Fruit fly (Drosophila melanogaster): Measurements from ENCODE around the gene CG10713.

Gene CG10713

DNA sequence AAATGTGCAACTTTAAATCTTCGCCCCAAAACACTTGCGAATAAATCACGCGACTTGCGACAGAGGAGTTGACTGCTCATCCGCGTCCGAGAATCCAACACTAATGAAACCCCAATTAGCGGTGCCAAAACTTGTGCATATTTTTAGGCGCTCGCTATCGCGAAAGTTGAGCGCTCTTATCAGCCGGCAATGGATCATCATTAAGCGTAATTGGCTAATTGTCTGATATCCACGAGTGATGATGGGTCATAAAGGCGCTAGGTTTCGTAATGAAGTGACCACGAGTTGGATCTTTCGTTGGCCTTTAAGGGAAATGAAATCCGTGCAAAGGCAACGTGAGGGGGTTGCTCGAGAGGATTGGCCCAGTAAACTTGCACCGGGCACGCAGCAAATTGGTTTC is 19.7 kb upstream of the CG10713 start (continued):
- TF ChIP-seq B-H2 (GFP tag; optimal IDR thresholded peaks at IDR 0.05) (peak; percentile 3), lab (GFP tag; optimal IDR thresholded peaks at IDR 0.05) (peak; percentile 19), sd (tag; optimal IDR thresholded peaks at IDR 0.05) (no peak), ind (GFP tag; optimal IDR thresholded peaks at IDR 0.05) (no peak), zfh1 (GFP tag; IDR thresholded peaks at IDR 0.05) (no peak)

DNA sequence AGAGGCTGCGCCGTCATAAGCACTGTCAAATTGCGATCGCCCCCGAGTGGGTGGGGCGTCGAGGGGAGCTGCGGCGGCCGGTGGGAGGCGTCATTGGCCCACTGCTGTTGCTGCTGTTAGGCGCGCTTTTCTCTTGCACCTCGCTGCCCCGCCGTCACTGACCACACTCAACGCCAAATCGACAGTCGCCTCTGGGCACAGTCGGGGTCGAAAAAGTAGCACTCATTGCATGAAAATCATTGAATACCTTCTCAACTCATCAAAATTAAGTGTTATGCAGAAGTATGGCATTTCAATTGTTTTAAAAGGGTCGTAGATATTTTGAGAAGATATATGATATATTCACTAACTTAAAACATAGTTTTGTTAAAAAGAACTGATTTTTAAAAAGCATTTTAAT is 17.3 kb upstream of the CG10713 start:
- no peak for TF ChIP-seq Dref (GFP tag; IDR thresholded peaks at IDR 0.05)
- no peak for TF ChIP-seq Elba2 (GFP tag; optimal IDR thresholded peaks at IDR 0.05)
- no peak for TF ChIP-seq Adf1 (GFP tag; IDR thresholded peaks at IDR 0.05)
- no peak for TF ChIP-seq CG11247 (GFP tag; IDR thresholded peaks at IDR 0.05)
- no peak for TF ChIP-seq B-H1 (GFP tag; IDR thresholded peaks at IDR 0.05)
- TF ChIP-seq ftz-f1 (GFP tag; optimal IDR thresholded peaks at IDR 0.05) = no peak
- no peak for TF ChIP-seq bigmax (GFP tag; optimal IDR thresholded peaks at IDR 0.05)
- TF ChIP-seq grau (tag; optimal IDR thresholded peaks at IDR 0.05) = no peak
- TF ChIP-seq Drgx (GFP tag; IDR thresholded peaks at IDR 0.05) = no peak; the same call in 1 of the 2 replicates
- no peak for TF ChIP-seq CG8478 (optimal IDR thresholded peaks at IDR 0.05)
- peak; percentile 49 for TF ChIP-seq Med (GFP tag)
- TF ChIP-seq CG8944 (GFP tag; optimal IDR thresholded peaks at IDR 0.05) = no peak
- TF ChIP-seq CoRest (tag; optimal IDR thresholded peaks at IDR 0.05) = no peak
- TF ChIP-seq esg (GFP tag; conservative IDR thresholded peaks at IDR 0.05) = no peak
- no peak for TF ChIP-seq row (GFP tag; IDR thresholded peaks at IDR 0.05)
- TF ChIP-seq CG11504 (tag; optimal IDR thresholded peaks at IDR 0.05) = no peak
- TF ChIP-seq Dip2 (GFP tag; IDR thresholded peaks at IDR 0.05) = no peak
- no peak for TF ChIP-seq CTCF (GFP tag; optimal IDR thresholded peaks at IDR 0.05)
- TF ChIP-seq btn (GFP tag; optimal IDR thresholded peaks at IDR 0.05) = no peak
- no peak for TF ChIP-seq CG14860 (GFP tag; IDR thresholded peaks at IDR 0.05; ENCODE audit: partially characterized antibody)
- TF ChIP-seq bbx (GFP tag; IDR thresholded peaks at IDR 0.05; ENCODE audit: partially characterized antibody) = no peak
- no peak for TF ChIP-seq lilli (GFP tag; optimal IDR thresholded peaks at IDR 0.05)
- TF ChIP-seq hkb (optimal IDR thresholded peaks at IDR 0.05) = no peak
- no peak for TF ChIP-seq hkb (GFP tag; IDR thresholded peaks at IDR 0.05)
- TF ChIP-seq D19B (GFP tag; optimal IDR thresholded peaks at IDR 0.05) = no peak
- no peak for TF ChIP-seq CG6765 (GFP tag; optimal IDR thresholded peaks at IDR 0.05)
- TF ChIP-seq pita (GFP tag; optimal IDR thresholded peaks at IDR 0.05) = no peak
- 0 out of 3 replicates have a peak, but pooled peaks have one; percentile 34 for TF ChIP-seq gce (GFP tag; IDR thresholded peaks at IDR 0.05)
- TF ChIP-seq CG17568 (GFP tag; optimal IDR thresholded peaks at IDR 0.05) = no peak
- TF ChIP-seq CG15073 (GFP tag; optimal IDR thresholded peaks at IDR 0.05) = peak; percentile 90
- TF ChIP-seq CG4854 (GFP tag; optimal IDR thresholded peaks at IDR 0.05) = no peak
- TF ChIP-seq Hmr (GFP tag; optimal IDR thresholded peaks at IDR 0.05) = no peak
- TF ChIP-seq psq (GFP tag; optimal IDR thresholded peaks at IDR 0.05) = no peak
- no peak for TF ChIP-seq toy (GFP tag; IDR thresholded peaks at IDR 0.05)
- no peak for TF ChIP-seq lola (GFP tag; optimal IDR thresholded peaks at IDR 0.05)
- 0 out of 3 replicates have a peak, but pooled peaks have one; percentile 9 for TF ChIP-seq Aef1 (GFP tag; IDR thresholded peaks at IDR 0.05)
- no peak for TF ChIP-seq CG3847 (GFP tag; IDR thresholded peaks at IDR 0.05)
- no peak for TF ChIP-seq NK7.1 (GFP tag; optimal IDR thresholded peaks at IDR 0.05)
- 0 out of 3 replicates have a peak, but pooled peaks have one; percentile 14 for TF ChIP-seq zen2 (GFP tag; IDR thresholded peaks at IDR 0.05; ENCODE audit: partially characterized antibody)
- TF ChIP-seq insv (GFP tag; optimal IDR thresholded peaks at IDR 0.05) = no peak
- TF ChIP-seq CG13894 (tag; optimal IDR thresholded peaks at IDR 0.05) = no peak
- TF ChIP-seq CG11696 (GFP tag; IDR thresholded peaks at IDR 0.05) = peak; percentile 52; the same call in 1 of the 2 replicates
- TF ChIP-seq crol (GFP tag; IDR thresholded peaks at IDR 0.05) = peak; percentile 68; the same call in 1 of the 2 replicates
- no peak for TF ChIP-seq kay (GFP tag; optimal IDR thresholded peaks at IDR 0.05)
- no peak for TF ChIP-seq CG18262 (tag; optimal IDR thresholded peaks at IDR 0.05)
- TF ChIP-seq fd64A (GFP tag; optimal IDR thresholded peaks at IDR 0.05) = no peak
- TF ChIP-seq eyg (GFP tag; optimal IDR thresholded peaks at IDR 0.05) = no peak
